Worm (Caenorhabditis elegans) whole organism, L1 larva: ENCODE results near the gene icln-1.
A peak's percentile ranks its signal among the peaks of the same experiment; 100 is the strongest.

Experiments used
- C16A3.4 ChIP-seq: fragments of 150-350 bp; optimal IDR thresholded peaks from 2 replicates; lab custom pipeline; 2014; ENCODE audit warnings: missing biosample characterization, missing genetic modification characterization
- F16B12.6 ChIP-seq: fragments of 150-350 bp; optimal IDR thresholded peaks from 2 replicates; lab custom pipeline; 2014; ENCODE audit warnings: missing biosample characterization, missing genetic modification characterization
- Y116A8C.19 ChIP-seq: sonication (generic microtip); optimal IDR thresholded peaks from 2 replicates; lab custom pipeline; 2016; ENCODE audit warnings: missing compliant biosample characterization, missing genetic modification characterization, borderline replicate concordance
- aha-1 ChIP-seq: fragments of 150-350 bp; optimal IDR thresholded peaks from 2 replicates; lab custom pipeline; 2014; ENCODE audit warnings: missing biosample characterization, missing genetic modification characterization
- aly-2 ChIP-seq: fragments of 150-350 bp; optimal IDR thresholded peaks from 2 replicates; lab custom pipeline; 2014; ENCODE audit warnings: missing biosample characterization, missing genetic modification characterization
- blmp-1 ChIP-seq: fragments of 150-350 bp; optimal IDR thresholded peaks from 2 replicates; lab custom pipeline; 2014; ENCODE audit warnings: missing biosample characterization, missing genetic modification characterization
- ceh-63 ChIP-seq: fragments of 200-800 bp; sonication (Bioruptor generic); optimal IDR thresholded peaks from 2 replicates; lab custom pipeline; 2018; ENCODE audit warnings: mild to moderate bottlenecking, missing genetic modification characterization, missing compliant biosample characterization
- ceh-82 ChIP-seq, 3 experiments: fragments of 150-350 bp in 1 of 3; sonication (generic microtip) in 2 of 3; optimal IDR thresholded peaks; 2 replicates each; lab custom pipeline; 2014 to 2017; ENCODE audit warnings: missing biosample characterization in 3 of 3, missing genetic modification characterization in 3 of 3
- ces-1 ChIP-seq: fragments of 150-350 bp; optimal IDR thresholded peaks from 2 replicates; lab custom pipeline; 2014; ENCODE audit warnings: missing biosample characterization, missing genetic modification reagents, missing genetic modification characterization
- dpl-1 ChIP-seq, 3 experiments: fragments of 150-350 bp in 2 of 3; sonication (generic microtip) in 1 of 3; optimal IDR thresholded peaks; 2 replicates each; lab custom pipeline; 2014 to 2017; ENCODE audit warnings: missing biosample characterization in 3 of 3, missing genetic modification characterization in 3 of 3, missing genetic modification reagents in 3 of 3
- efl-1 ChIP-seq, 4 experiments: fragments of 150-350 bp; optimal IDR thresholded peaks in 3 of 4; peaks in 1 of 4; 1 replicate in 1 of 4; 2 replicates in 3 of 4; lab custom pipeline; 2014; ENCODE audit warnings: missing biosample characterization in 2 of 4, missing genetic modification characterization in 2 of 4, missing genetic modification reagents in 2 of 4
- efl-3 ChIP-seq: fragments of 200-800 bp; sonication (Bioruptor generic); optimal IDR thresholded peaks from 2 replicates; lab custom pipeline; 2018; ENCODE audit warnings: mild to moderate bottlenecking, missing genetic modification characterization, missing compliant biosample characterization
- egl-27 ChIP-seq, 2 experiments: fragments of 150-350 bp in 1 of 2; sonication (generic microtip); optimal IDR thresholded peaks; 3 replicates each; lab custom pipeline; 2017 to 2018; ENCODE audit warnings: missing biosample characterization in 2 of 2, missing genetic modification characterization in 2 of 2, missing genetic modification reagents in 2 of 2
- elt-3 ChIP-seq, 6 experiments: fragments of 150-350 bp in 1 of 6; sonication (generic microtip); optimal IDR thresholded peaks; 2 replicates each; lab custom pipeline; 2017 to 2018; ENCODE audit warnings: missing biosample characterization in 6 of 6, missing genetic modification characterization in 6 of 6, inconsistent platforms in 1 of 6
- fkh-10 ChIP-seq: sonication (generic microtip); optimal IDR thresholded peaks from 2 replicates; lab custom pipeline; 2017; ENCODE audit warnings: missing biosample characterization, missing genetic modification reagents, missing genetic modification characterization
- fos-1 ChIP-seq: fragments of 150-350 bp; optimal IDR thresholded peaks from 2 replicates; lab custom pipeline; 2014; ENCODE audit warnings: missing biosample characterization, missing genetic modification characterization
- grh-1 ChIP-seq: fragments of 200-800 bp; sonication (Bioruptor generic); IDR thresholded peaks from 2 replicates; pipeline ENCODE4 v1.3.6; 2022; ENCODE audit warnings: missing genetic modification reagents, missing genetic modification characterization, missing compliant biosample characterization
- hlh-4 ChIP-seq: sonication (generic microtip); optimal IDR thresholded peaks from 2 replicates; lab custom pipeline; 2016; ENCODE audit warnings: mild to moderate bottlenecking, missing genetic modification characterization, missing compliant biosample characterization
- hpl-2 ChIP-seq: fragments of 150-350 bp; optimal IDR thresholded peaks from 2 replicates; lab custom pipeline; 2014; ENCODE audit warnings: missing biosample characterization, missing genetic modification reagents, missing genetic modification characterization
- isw-1 ChIP-seq: fragments of 200-800 bp; sonication (Bioruptor generic); IDR thresholded peaks from 2 replicates; pipeline ENCODE4 v1.3.6; 2022; ENCODE audit warnings: missing genetic modification characterization, missing compliant biosample characterization
- lin-13 ChIP-seq: fragments of 150-350 bp; optimal IDR thresholded peaks from 2 replicates; lab custom pipeline; 2014; ENCODE audit warnings: missing biosample characterization, missing genetic modification reagents, missing genetic modification characterization
- lin-14 ChIP-seq: fragments of 200-800 bp; sonication (Bioruptor generic); optimal IDR thresholded peaks from 2 replicates; lab custom pipeline; 2018; ENCODE audit warnings: mild to moderate bottlenecking, missing genetic modification characterization, moderate library complexity, missing compliant biosample characterization
- lin-35 ChIP-seq, 2 experiments: fragments of 150-350 bp; optimal IDR thresholded peaks; 2 replicates each; lab custom pipeline; 2014; ENCODE audit warnings: missing biosample characterization in 2 of 2, missing genetic modification characterization in 2 of 2, missing genetic modification reagents in 2 of 2
- lin-39 ChIP-seq: fragments of 150-350 bp; optimal IDR thresholded peaks from 2 replicates; lab custom pipeline; 2014; ENCODE audit warnings: missing biosample characterization, missing genetic modification reagents, missing genetic modification characterization
- lir-3 ChIP-seq: sonication (generic microtip); optimal IDR thresholded peaks from 2 replicates; lab custom pipeline; 2016; ENCODE audit warnings: mild to moderate bottlenecking, missing genetic modification characterization, moderate library complexity, missing compliant biosample characterization; ENCODE audit not compliant: poor library complexity
- lsy-2 ChIP-seq, 2 experiments: fragments of 150-350 bp; optimal IDR thresholded peaks; 2 replicates each; lab custom pipeline; 2014; ENCODE audit warnings: missing biosample characterization in 2 of 2, missing genetic modification characterization in 2 of 2
- mdl-1 ChIP-seq, 2 experiments: fragments of 150-350 bp; optimal IDR thresholded peaks; 2 replicates each; lab custom pipeline; 2014 to 2017; ENCODE audit warnings: missing biosample characterization in 2 of 2, missing genetic modification characterization in 2 of 2, inconsistent platforms in 1 of 2
- mef-2 ChIP-seq: fragments of 150-350 bp; optimal IDR thresholded peaks from 2 replicates; lab custom pipeline; 2014; ENCODE audit warnings: missing biosample characterization, missing genetic modification characterization
- mep-1 ChIP-seq: fragments of 150-350 bp; optimal IDR thresholded peaks from 2 replicates; lab custom pipeline; 2014; ENCODE audit warnings: missing biosample characterization, missing genetic modification characterization
- nhr-12 ChIP-seq: sonication (generic microtip); optimal IDR thresholded peaks from 2 replicates; lab custom pipeline; 2017; ENCODE audit warnings: missing biosample characterization, missing genetic modification characterization
- nhr-19 ChIP-seq: fragments of 200-800 bp; sonication (Bioruptor generic); conservative IDR thresholded peaks from 2 replicates; pipeline ENCODE4 v1.3.6; 2022; ENCODE audit warnings: missing genetic modification characterization, missing compliant biosample characterization
- nhr-20 ChIP-seq: sonication (generic microtip); optimal IDR thresholded peaks from 2 replicates; lab custom pipeline; 2016; ENCODE audit warnings: mild to moderate bottlenecking, missing genetic modification characterization, missing compliant biosample characterization
- nhr-47 ChIP-seq: sonication (generic microtip); optimal IDR thresholded peaks from 2 replicates; lab custom pipeline; 2016; ENCODE audit warnings: mild to moderate bottlenecking, missing genetic modification characterization, moderate library complexity, missing compliant biosample characterization
- nhr-71 ChIP-seq: sonication (generic microtip); optimal IDR thresholded peaks from 2 replicates; lab custom pipeline; 2016; ENCODE audit warnings: mild to moderate bottlenecking, missing genetic modification characterization, moderate library complexity, missing compliant biosample characterization
- nhr-90 ChIP-seq: sonication (generic microtip); optimal IDR thresholded peaks from 2 replicates; lab custom pipeline; 2016; ENCODE audit warnings: mild to moderate bottlenecking, missing genetic modification characterization, missing compliant biosample characterization; ENCODE audit not compliant: poor library complexity
- pag-3 ChIP-seq: sonication (generic microtip); optimal IDR thresholded peaks from 2 replicates; lab custom pipeline; 2017; ENCODE audit warnings: missing genetic modification characterization, mild to moderate bottlenecking, missing compliant biosample characterization, antibody characterized with exemption, borderline replicate concordance; ENCODE audit not compliant: insufficient read depth
- pax-3 ChIP-seq: fragments of 200-800 bp; sonication (Bioruptor generic); optimal IDR thresholded peaks from 2 replicates; lab custom pipeline; 2018; ENCODE audit warnings: mild to moderate bottlenecking, missing genetic modification characterization, moderate library complexity, missing compliant biosample characterization
- skn-1 ChIP-seq: fragments of 150-350 bp; optimal IDR thresholded peaks from 2 replicates; lab custom pipeline; 2014; ENCODE audit warnings: missing biosample characterization, missing genetic modification characterization
- snu-23 ChIP-seq: sonication (generic microtip); optimal IDR thresholded peaks from 2 replicates; lab custom pipeline; 2016; ENCODE audit warnings: missing genetic modification characterization, missing compliant biosample characterization
- swsn-7 ChIP-seq: sonication (generic microtip); optimal IDR thresholded peaks from 2 replicates; lab custom pipeline; 2016; ENCODE audit warnings: missing genetic modification characterization, missing compliant biosample characterization
- tbx-2 ChIP-seq: sonication (generic microtip); optimal IDR thresholded peaks from 2 replicates; lab custom pipeline; 2016; ENCODE audit warnings: missing genetic modification characterization, missing compliant biosample characterization
- xbp-1 ChIP-seq: sonication (generic microtip); optimal IDR thresholded peaks from 2 replicates; lab custom pipeline; 2016; ENCODE audit warnings: missing genetic modification characterization, missing compliant biosample characterization
- zag-1 ChIP-seq: fragments of 150-350 bp; optimal IDR thresholded peaks from 2 replicates; lab custom pipeline; 2014; ENCODE audit warnings: missing biosample characterization, missing genetic modification characterization

icln-1 gene

ce11 chrIV:9093932-9094331 lies 1.5 kb downstream of the icln-1 start, which contains the start of gene lpl-1:
Gene lpl-1, minus strand, starts transcription at chrIV:9094032.
- TF ChIP-seq swsn-7 (tag; lab: Kevin White, UChicago): no peak
- TF ChIP-seq zag-1 (tag; lab: Kevin White, UChicago): no peak
- no peak for TF ChIP-seq aly-2 (tag; lab: Kevin White, UChicago)
- no peak for TF ChIP-seq F16B12.6 (tag; lab: Kevin White, UChicago)
- no peak for TF ChIP-seq nhr-20
- TF ChIP-seq mdl-1 (tag; optimal IDR thresholded peaks at IDR 0.05; lab: Kevin White, UChicago): no peak
- TF ChIP-seq pag-3: no peak

- no peak for TF ChIP-seq isw-1 (GFP tag; lab: Robert Waterston, UW)
- peak; percentile 68 for TF ChIP-seq fkh-10 (GFP tag; lab: Kevin White, UChicago)
- TF ChIP-seq tbx-2 (tag; lab: Kevin White, UChicago): peak; percentile 43
- no peak for TF ChIP-seq lin-13 (GFP tag; lab: Kevin White, UChicago)
- no peak for TF ChIP-seq lin-35 (GFP tag; optimal IDR thresholded peaks at IDR 0.05; lab: Kevin White, UChicago)
- TF ChIP-seq nhr-71 (tag; lab: Kevin White, UChicago): peak; percentile 25
- no peak for TF ChIP-seq pax-3
- no peak for TF ChIP-seq Y116A8C.19 (tag; lab: Kevin White, UChicago)
- TF ChIP-seq lin-39 (tag; lab: Kevin White, UChicago): no peak
- TF ChIP-seq nhr-47 (tag; lab: Kevin White, UChicago): no peak
- no peak for TF ChIP-seq aha-1 (tag; lab: Kevin White, UChicago)
- TF ChIP-seq lir-3 (tag; lab: Kevin White, UChicago): no peak
- peak in 1 of 2 experiments; percentile 5 for TF ChIP-seq efl-1 (optimal IDR thresholded peaks at IDR 0.05; lab: Kevin White, UChicago)
- TF ChIP-seq efl-1 (GFP tag; optimal IDR thresholded peaks at IDR 0.05 in 1 of 2; lab: Kevin White, UChicago): peak in 1 of 2 experiments; percentile 51
- no peak for TF ChIP-seq ceh-82 (tag; optimal IDR thresholded peaks at IDR 0.05; lab: Kevin White, UChicago)
- peak; percentile 2 for TF ChIP-seq zag-1 (tag; lab: Kevin White, UChicago)
- peak; percentile 1 for TF ChIP-seq mep-1 (tag; lab: Kevin White, UChicago)
- TF ChIP-seq dpl-1 (GFP tag; optimal IDR thresholded peaks at IDR 0.05; lab: Kevin White, UChicago): peak in 1 of 3 experiments; percentile 7
- TF ChIP-seq fos-1 (tag; lab: Kevin White, UChicago): no peak
- peak; percentile 84 for TF ChIP-seq ces-1 (GFP tag; lab: Kevin White, UChicago)
- TF ChIP-seq lin-14 (GFP tag; lab: Kevin White, UChicago): peak; percentile 86
- TF ChIP-seq lsy-2 (tag; optimal IDR thresholded peaks at IDR 0.05; lab: Kevin White, UChicago): no peak
- TF ChIP-seq, all 84 proteins: peak for 9
Measured at ce11 chrIV:9092011-9092410, 3.4 kb downstream of the icln-1 start.

- TF ChIP-seq lin-14 (GFP tag; lab: Kevin White, UChicago): peak; percentile 72
- peak in 1 of 2 experiments; percentile 10 for TF ChIP-seq efl-1 (optimal IDR thresholded peaks at IDR 0.05; lab: Kevin White, UChicago)
- TF ChIP-seq efl-1 (GFP tag; optimal IDR thresholded peaks at IDR 0.05 in 1 of 2; lab: Kevin White, UChicago): peak in 1 of 2 experiments; percentile 85
- TF ChIP-seq C16A3.4 (tag; lab: Kevin White, UChicago): peak; percentile 38
- peak; percentile 67 for TF ChIP-seq nhr-20
- TF ChIP-seq lir-3 (tag; lab: Kevin White, UChicago): no peak
- TF ChIP-seq tbx-2 (tag; lab: Kevin White, UChicago): peak; percentile 16
- peak; percentile 65 for TF ChIP-seq snu-23
- no peak for TF ChIP-seq hlh-4 (tag; lab: Kevin White, UChicago)
- peak in 1 of 2 experiments; percentile 72 for TF ChIP-seq mdl-1 (tag; optimal IDR thresholded peaks at IDR 0.05; lab: Kevin White, UChicago)
- no peak for TF ChIP-seq aly-2 (tag; lab: Kevin White, UChicago)
- no peak for TF ChIP-seq isw-1 (GFP tag; lab: Robert Waterston, UW)
- TF ChIP-seq grh-1: peak; percentile 66
- no peak for TF ChIP-seq hpl-2 (GFP tag; lab: Kevin White, UChicago)
- TF ChIP-seq blmp-1 (tag; lab: Kevin White, UChicago): peak; percentile 34
- peak; percentile 56 for TF ChIP-seq mep-1 (tag; lab: Kevin White, UChicago)
- no peak for TF ChIP-seq ceh-63 (GFP tag; lab: Kevin White, UChicago)
- TF ChIP-seq nhr-90 (tag; lab: Kevin White, UChicago): peak; percentile 47
- TF ChIP-seq nhr-71 (tag; lab: Kevin White, UChicago): peak; percentile 43
- peak; percentile 29; the same call in 1 of the 2 replicates for TF ChIP-seq nhr-19
- peak in 1 of 2 experiments; percentile 50 for TF ChIP-seq lin-35 (GFP tag; optimal IDR thresholded peaks at IDR 0.05; lab: Kevin White, UChicago)
- TF ChIP-seq egl-27 (tag; optimal IDR thresholded peaks at IDR 0.05; lab: Kevin White, UChicago): no peak
- no peak for TF ChIP-seq efl-3 (GFP tag; lab: Kevin White, UChicago)
- TF ChIP-seq skn-1 (tag; lab: Kevin White, UChicago): peak; percentile 40
- peak; percentile 4 for TF ChIP-seq xbp-1 (tag; lab: Kevin White, UChicago)
- TF ChIP-seq elt-3 (tag; optimal IDR thresholded peaks at IDR 0.05; lab: Kevin White, UChicago): peak in 2 of 6 experiments; percentile 10 to 55
- no peak for TF ChIP-seq nhr-12 (tag; lab: Kevin White, UChicago)
- peak; percentile 7 to 26 for TF ChIP-seq lsy-2 (tag; optimal IDR thresholded peaks at IDR 0.05; lab: Kevin White, UChicago)
- TF ChIP-seq mef-2: no peak
Measured at ce11 chrIV:9090538-9091195, 4.8 kb downstream of the icln-1 start.
